Worm (Caenorhabditis elegans) whole organism, L2 larva: Measurements from ENCODE around the gene memi-2.

Experiments
- aly-2 ChIP-seq: fragments of 150-350 bp; optimal IDR thresholded peaks from 2 replicates; lab custom pipeline; 2014; ENCODE audit warnings: missing biosample characterization, missing genetic modification characterization
- ceh-82 ChIP-seq: fragments of 150-350 bp; optimal IDR thresholded peaks from 2 replicates; lab custom pipeline; 2014; ENCODE audit warnings: missing biosample characterization, missing genetic modification characterization
- dmd-4 ChIP-seq: sonication (generic microtip); optimal IDR thresholded peaks from 2 replicates; lab custom pipeline; 2017; ENCODE audit warnings: missing biosample characterization, missing genetic modification characterization
- fos-1 ChIP-seq: fragments of 150-350 bp; optimal IDR thresholded peaks from 2 replicates; lab custom pipeline; 2014; ENCODE audit warnings: missing biosample characterization, missing genetic modification characterization
- lin-13 ChIP-seq: fragments of 150-350 bp; optimal IDR thresholded peaks from 2 replicates; lab custom pipeline; 2014; ENCODE audit warnings: missing biosample characterization, missing genetic modification reagents, missing genetic modification characterization
- lsy-2 ChIP-seq, 2 experiments: fragments of 150-350 bp in 1 of 2; sonication (generic microtip) in 1 of 2; optimal IDR thresholded peaks; 2 replicates each; lab custom pipeline; 2014 to 2017; ENCODE audit warnings: missing biosample characterization in 2 of 2, missing genetic modification characterization in 2 of 2
- unc-39 ChIP-seq: fragments of 150-350 bp; optimal IDR thresholded peaks from 2 replicates; lab custom pipeline; 2014; ENCODE audit warnings: missing biosample characterization, missing genetic modification characterization
- zag-1 ChIP-seq: fragments of 150-350 bp; optimal IDR thresholded peaks from 2 replicates; lab custom pipeline; 2014; ENCODE audit warnings: missing biosample characterization, missing genetic modification characterization

DNA sequence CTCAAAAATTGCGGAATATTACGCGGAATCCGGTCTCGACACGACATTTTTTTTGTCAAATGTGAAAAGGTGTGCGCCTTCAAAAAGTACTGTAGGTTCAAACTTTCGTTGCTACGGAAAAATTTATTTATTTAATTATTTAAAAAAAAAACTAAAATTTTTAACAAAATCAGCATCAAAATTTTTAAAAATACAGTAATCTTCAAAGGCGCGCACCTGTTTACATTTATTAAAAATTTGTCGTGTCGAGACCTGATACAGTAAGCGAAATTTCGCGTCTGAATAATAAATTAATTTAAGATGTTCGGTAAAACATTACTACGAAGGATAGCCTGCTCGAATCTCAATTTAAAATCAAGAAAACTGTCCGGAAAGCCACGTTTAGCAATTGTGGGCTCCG is 28.6 kb downstream of the memi-2 start, which contains the start of gene Y62E10A.6:
- TF ChIP-seq unc-39 (tag; lab: Kevin White, UChicago): no peak
- no peak for TF ChIP-seq ceh-82
- no peak for TF ChIP-seq zag-1
- no peak for TF ChIP-seq lsy-2 (tag; optimal IDR thresholded peaks at IDR 0.05; lab: Kevin White, UChicago)
- no peak for TF ChIP-seq fos-1 (tag; lab: Kevin White, UChicago)
- TF ChIP-seq lin-13 (GFP tag; lab: Kevin White, UChicago): no peak
- TF ChIP-seq dmd-4 (tag; lab: Kevin White, UChicago): no peak
- TF ChIP-seq aly-2: no peak
